Worm (Caenorhabditis elegans): ENCODE results near the gene C36B7.6.

ce11 chrX:7100290-7100689 is at the start of gene C36B7.6:
- no peak for TF ChIP-seq lag-1 (GFP tag; IDR thresholded peaks at IDR 0.05)
- TF ChIP-seq unc-62 (GFP tag; optimal IDR thresholded peaks at IDR 0.05), result no peak
- no peak for TF ChIP-seq dpl-1 (GFP tag; optimal IDR thresholded peaks at IDR 0.05)
- TF ChIP-seq ets-4 (GFP tag; optimal IDR thresholded peaks at IDR 0.05), result no peak
- no peak for TF ChIP-seq nfya-2 (GFP tag; IDR thresholded peaks at IDR 0.05)
- TF ChIP-seq lsy-27 (tag; optimal IDR thresholded peaks at IDR 0.05; ENCODE audit: borderline replicate concordance, insufficient read depth), result no peak
- TF ChIP-seq snpc-4 (GFP tag; optimal IDR thresholded peaks at IDR 0.05), result no peak
- no peak for TF ChIP-seq snpc-4 (tag; optimal IDR thresholded peaks at IDR 0.05)
- no peak for TF ChIP-seq let-526 (GFP tag; IDR thresholded peaks at IDR 0.05)
- no peak for TF ChIP-seq efl-1 (GFP tag; optimal IDR thresholded peaks at IDR 0.05)
